Fruit fly (Drosophila melanogaster): ENCODE results near the gene Pglym78.

Gene Pglym78

dm6 chr3R:29148072-29148471 is at the start of gene Pglym78, which contains the start of gene CG11882:
TSS of gene Pglym78 (plus strand) at chr3R:29148248.
TSS of gene CG11882 (minus strand) at chr3R:29148172.
- TF ChIP-seq usp (GFP tag; optimal IDR thresholded peaks at IDR 0.05) (no peak), CG8478 (optimal IDR thresholded peaks at IDR 0.05) (no peak), Dll (optimal IDR thresholded peaks at IDR 0.05) (no peak), EcR (GFP tag; optimal IDR thresholded peaks at IDR 0.05) (no peak), psq (optimal IDR thresholded peaks at IDR 0.05) (no peak)

- TF ChIP-seq pan (optimal IDR thresholded peaks at IDR 0.05) (no peak), CG8478 (optimal IDR thresholded peaks at IDR 0.05) (no peak), usp (GFP tag; optimal IDR thresholded peaks at IDR 0.05) (no peak), Dll (optimal IDR thresholded peaks at IDR 0.05) (no peak), EcR (GFP tag; optimal IDR thresholded peaks at IDR 0.05) (no peak), psq (optimal IDR thresholded peaks at IDR 0.05) (no peak)
Observed at dm6 chr3R:29103227-29103626, 44.8 kb upstream of the Pglym78 start.

dm6 chr3R:29111795-29112194 is 36.3 kb upstream of the Pglym78 start:
- TF ChIP-seq Dll (optimal IDR thresholded peaks at IDR 0.05): no peak
- TF ChIP-seq EcR (GFP tag; optimal IDR thresholded peaks at IDR 0.05): no peak
- no peak for TF ChIP-seq usp (GFP tag; optimal IDR thresholded peaks at IDR 0.05)
- TF ChIP-seq psq (optimal IDR thresholded peaks at IDR 0.05): no peak
- TF ChIP-seq CG8478 (optimal IDR thresholded peaks at IDR 0.05): no peak
- TF ChIP-seq pan (optimal IDR thresholded peaks at IDR 0.05): no peak

dm6 chr3R:29112398-29113150 is 35.5 kb upstream of the Pglym78 start, which contains the start of the genes alpha-Man-Ib and Pdhb:
TSS of gene alpha-Man-Ib (minus strand) at chr3R:29112822.
TSS of gene Pdhb (plus strand) at chr3R:29113071.
- no peak for TF ChIP-seq CG8478 (optimal IDR thresholded peaks at IDR 0.05)
- TF ChIP-seq psq (optimal IDR thresholded peaks at IDR 0.05): no peak
- no peak for TF ChIP-seq usp (GFP tag; optimal IDR thresholded peaks at IDR 0.05)
- no peak for TF ChIP-seq Dll (optimal IDR thresholded peaks at IDR 0.05)
- no peak for TF ChIP-seq EcR (GFP tag; optimal IDR thresholded peaks at IDR 0.05)
- TF ChIP-seq pan (optimal IDR thresholded peaks at IDR 0.05): no peak

dm6 chr3R:29113392-29113791 is 34.7 kb upstream of the Pglym78 start:
- no peak for TF ChIP-seq Dll (optimal IDR thresholded peaks at IDR 0.05)
- no peak for TF ChIP-seq psq (optimal IDR thresholded peaks at IDR 0.05)
- TF ChIP-seq EcR (GFP tag; optimal IDR thresholded peaks at IDR 0.05): no peak
- no peak for TF ChIP-seq pan (optimal IDR thresholded peaks at IDR 0.05)
- TF ChIP-seq usp (GFP tag; optimal IDR thresholded peaks at IDR 0.05): no peak
- TF ChIP-seq CG8478 (optimal IDR thresholded peaks at IDR 0.05): no peak

- TF ChIP-seq usp (GFP tag; optimal IDR thresholded peaks at IDR 0.05) (no peak), Dll (optimal IDR thresholded peaks at IDR 0.05) (no peak), pan (optimal IDR thresholded peaks at IDR 0.05) (no peak)
Observed at dm6 chr3R:29116167-29116725, 31.8 kb upstream of the Pglym78 start, which contains the start of gene Atg14. TSS of gene Atg14 (plus strand) at chr3R:29116391.

- no peak for TF ChIP-seq CG8478 (optimal IDR thresholded peaks at IDR 0.05)
- TF ChIP-seq psq (optimal IDR thresholded peaks at IDR 0.05): no peak
- TF ChIP-seq pan (optimal IDR thresholded peaks at IDR 0.05): no peak
- no peak for TF ChIP-seq usp (GFP tag; optimal IDR thresholded peaks at IDR 0.05)
- no peak for TF ChIP-seq EcR (GFP tag; optimal IDR thresholded peaks at IDR 0.05)
- TF ChIP-seq Dll (optimal IDR thresholded peaks at IDR 0.05): no peak
Observed at dm6 chr3R:29122817-29123611, 25.0 kb upstream of the Pglym78 start, which contains the start of the genes yem and Ctl2. TSS of gene yem (minus strand) at chr3R:29122879. TSS of gene Ctl2 (plus strand) at chr3R:29123370.

- no peak for TF ChIP-seq usp (GFP tag; optimal IDR thresholded peaks at IDR 0.05)
- no peak for TF ChIP-seq CG8478 (optimal IDR thresholded peaks at IDR 0.05)
- no peak for TF ChIP-seq psq (optimal IDR thresholded peaks at IDR 0.05)
- no peak for TF ChIP-seq EcR (GFP tag; optimal IDR thresholded peaks at IDR 0.05)
- TF ChIP-seq pan (optimal IDR thresholded peaks at IDR 0.05): no peak
- TF ChIP-seq Dll (optimal IDR thresholded peaks at IDR 0.05): no peak
Observed at dm6 chr3R:29124128-29124527, 23.9 kb upstream of the Pglym78 start.

- no peak for TF ChIP-seq CG8478 (optimal IDR thresholded peaks at IDR 0.05)
- TF ChIP-seq pan (optimal IDR thresholded peaks at IDR 0.05): no peak
- TF ChIP-seq psq (optimal IDR thresholded peaks at IDR 0.05): no peak
- TF ChIP-seq Dll (optimal IDR thresholded peaks at IDR 0.05): no peak
- no peak for TF ChIP-seq usp (GFP tag; optimal IDR thresholded peaks at IDR 0.05)
- TF ChIP-seq EcR (GFP tag; optimal IDR thresholded peaks at IDR 0.05): no peak
Observed at dm6 chr3R:29130902-29131621, 17.0 kb upstream of the Pglym78 start, which contains the start of the genes dgt6 and Vha100-1. TSS of gene dgt6 (minus strand) at chr3R:29130972. TSS of gene Vha100-1 (plus strand) at chr3R:29131193.

dm6 chr3R:29138407-29138806 is 9.6 kb upstream of the Pglym78 start, which contains the start of the genes Alg13 and superdeath:
TSS of gene Alg13 (minus strand) at chr3R:29138573.
TSS of gene superdeath (plus strand) at chr3R:29138662.
- TF ChIP-seq CG8478 (optimal IDR thresholded peaks at IDR 0.05) (no peak), EcR (GFP tag; optimal IDR thresholded peaks at IDR 0.05) (no peak), usp (GFP tag; optimal IDR thresholded peaks at IDR 0.05) (no peak), pan (optimal IDR thresholded peaks at IDR 0.05) (no peak), psq (optimal IDR thresholded peaks at IDR 0.05) (no peak), Dll (optimal IDR thresholded peaks at IDR 0.05) (no peak)
